Fruit fly (Drosophila melanogaster) ovary, adult (tissue): ENCODE data around the gene CG13482.
A peak's percentile ranks its signal among the peaks of the same experiment; 100 is the strongest.

Experiments used
- CG17801 ChIP-seq: fragments of 200-800 bp; optimal IDR thresholded peaks from 2 replicates; lab custom pipeline; 2019; ENCODE audit warnings: missing biosample characterization, mild to moderate bottlenecking, missing genetic modification characterization, moderate library complexity; ENCODE audit not compliant: partially characterized antibody

CG13482 gene

DNA sequence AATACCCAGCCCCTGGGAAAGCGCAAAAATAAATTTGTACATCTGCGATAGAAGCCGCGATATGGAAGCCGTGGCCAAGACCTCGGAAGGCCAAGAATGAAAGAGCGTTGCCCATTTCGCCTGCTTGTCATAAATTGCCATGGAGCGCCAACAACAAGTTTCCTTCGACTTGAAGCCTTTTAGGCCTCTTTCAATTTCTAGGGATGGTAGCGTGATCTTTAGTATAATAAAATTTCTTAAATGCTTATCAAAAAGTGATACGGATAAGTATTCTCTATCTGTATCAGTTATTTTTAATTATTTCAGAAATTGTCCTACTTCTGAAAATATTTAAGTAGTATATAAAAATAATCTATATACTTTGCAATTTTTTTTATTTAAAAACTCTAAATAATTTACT lies 3.4 kb downstream of the CG13482 start:
- TF ChIP-seq CG17801 (GFP tag; lab: Kevin White, UChicago): no peak

DNA sequence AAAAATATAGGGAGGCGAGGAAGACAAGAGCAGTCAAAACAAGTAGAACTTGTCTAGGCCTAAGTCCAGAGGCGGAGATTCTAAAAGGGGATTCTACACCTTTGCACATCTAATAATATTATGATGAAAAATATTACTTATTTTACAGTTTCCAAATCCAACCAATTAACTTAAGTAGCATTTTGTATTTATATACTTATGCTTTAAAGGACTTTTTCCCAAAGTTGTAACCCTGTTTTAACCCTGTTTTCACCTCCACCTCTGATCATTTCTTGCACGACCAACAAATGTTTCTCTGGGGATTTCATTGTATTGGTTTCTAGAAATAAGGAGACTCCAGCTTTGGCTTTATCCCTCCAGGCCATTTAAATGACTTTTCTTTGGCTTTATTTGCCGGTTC lies 6.7 kb downstream of the CG13482 start:
- TF ChIP-seq CG17801 (GFP tag; lab: Kevin White, UChicago): no peak

DNA sequence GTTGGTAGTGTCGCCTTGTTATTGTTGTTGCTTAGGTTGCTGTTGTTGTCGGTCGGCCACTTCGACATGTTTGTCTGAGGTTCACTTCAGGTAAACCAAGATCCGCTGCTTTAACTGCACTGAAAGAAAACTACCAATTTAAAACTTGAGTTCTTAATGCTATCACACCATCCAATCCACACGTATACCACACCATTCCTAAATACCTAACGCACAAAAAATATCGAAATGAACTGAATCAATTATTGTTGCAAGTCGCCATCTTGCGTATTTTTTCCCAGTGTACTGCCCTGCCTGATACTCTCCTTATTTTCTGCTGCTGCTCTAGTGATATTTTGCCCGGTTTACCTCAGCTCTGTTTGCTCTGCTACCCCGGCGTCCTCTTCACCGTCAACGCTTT lies 9.7 kb downstream of the CG13482 start:
- peak; percentile 77 for TF ChIP-seq CG17801 (GFP tag; lab: Kevin White, UChicago)

DNA sequence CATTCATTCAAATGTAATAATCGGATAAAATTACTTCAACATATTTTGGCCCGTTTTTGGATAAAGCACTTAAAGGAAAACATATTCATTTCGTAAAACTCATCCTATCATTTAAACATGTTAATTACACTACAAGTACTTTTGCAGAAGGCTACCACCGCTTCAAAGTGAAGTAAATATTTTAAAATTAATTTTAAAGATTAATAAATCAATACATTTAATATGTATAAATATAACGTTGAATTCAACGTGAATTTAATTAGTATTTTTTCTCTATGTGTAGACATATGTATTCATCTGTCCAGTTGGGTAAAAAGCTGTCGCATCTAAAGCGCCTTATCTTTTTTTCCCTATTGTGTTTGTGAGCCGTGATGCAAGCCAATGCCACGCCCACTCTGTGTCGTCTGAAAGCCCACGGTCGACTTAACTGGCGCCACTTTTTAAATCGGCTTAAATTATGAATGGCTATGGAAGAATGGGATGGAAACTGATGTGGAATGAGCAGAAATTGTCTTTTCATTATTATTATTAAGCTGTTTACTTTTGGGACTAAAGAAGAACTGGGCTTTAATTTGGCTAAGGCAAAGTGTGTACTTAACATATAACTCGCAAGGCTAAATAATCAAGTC lies 14.3 kb downstream of the CG13482 start:
- no peak for TF ChIP-seq CG17801 (GFP tag; lab: Kevin White, UChicago)

DNA sequence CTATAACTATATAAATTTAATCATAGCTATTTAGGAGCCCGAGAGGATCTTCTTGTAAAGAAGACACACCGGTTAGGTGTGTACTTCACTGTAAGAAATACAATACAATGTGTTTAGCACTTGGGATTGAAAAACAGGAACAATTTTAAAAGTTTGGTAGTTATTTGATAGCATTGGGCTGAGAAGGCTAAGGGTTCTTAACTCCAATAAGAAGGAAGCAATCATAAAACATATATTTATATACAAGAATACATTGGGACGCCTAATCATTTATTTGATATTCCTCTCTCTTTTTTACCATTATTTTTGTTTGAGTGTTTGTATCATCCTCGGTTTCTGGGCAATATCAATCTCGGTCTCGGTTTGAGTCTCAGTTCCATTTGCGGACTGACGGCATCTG lies 17.4 kb downstream of the CG13482 start:
- TF ChIP-seq CG17801 (GFP tag; lab: Kevin White, UChicago): no peak

DNA sequence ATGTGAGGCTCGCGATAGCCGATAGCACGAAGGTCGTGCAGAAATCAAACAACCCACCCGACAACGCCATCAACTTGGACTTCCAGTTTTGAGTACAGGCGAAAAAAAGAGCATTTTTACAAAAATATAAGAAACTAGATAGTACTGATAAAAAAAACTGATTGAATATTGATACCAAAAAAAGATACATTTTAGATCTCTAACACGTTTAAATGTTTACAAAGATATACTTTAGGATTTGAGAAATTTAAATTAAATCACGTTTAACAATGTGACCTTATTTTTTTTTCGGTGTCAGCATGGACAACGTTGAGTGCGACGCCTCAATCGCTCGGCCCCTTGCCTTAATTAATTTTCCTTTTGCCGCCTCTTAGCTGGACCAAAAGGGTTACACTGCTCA lies 21.1 kb downstream of the CG13482 start:
- TF ChIP-seq CG17801 (GFP tag; lab: Kevin White, UChicago): no peak

DNA sequence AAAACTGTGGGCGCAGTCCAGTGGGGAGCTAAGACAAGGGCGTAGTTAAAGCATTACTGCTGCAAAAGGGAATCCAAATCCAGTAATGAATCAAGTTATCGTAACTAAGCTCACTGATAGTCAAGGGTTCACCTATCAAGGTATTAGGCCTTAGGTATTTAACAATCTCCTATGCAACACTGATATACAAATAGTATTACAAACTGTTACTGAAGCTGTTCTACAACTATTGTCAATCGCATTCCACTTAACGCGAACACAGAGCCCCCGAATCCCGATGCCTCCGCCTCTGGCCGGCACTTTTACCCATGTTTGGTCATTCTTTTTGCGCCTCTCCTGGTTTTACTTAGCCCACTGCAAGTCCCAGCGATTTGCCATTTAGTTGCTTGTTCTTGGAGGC lies 21.7 kb downstream of the CG13482 start:
- no peak for TF ChIP-seq CG17801 (GFP tag; lab: Kevin White, UChicago)

DNA sequence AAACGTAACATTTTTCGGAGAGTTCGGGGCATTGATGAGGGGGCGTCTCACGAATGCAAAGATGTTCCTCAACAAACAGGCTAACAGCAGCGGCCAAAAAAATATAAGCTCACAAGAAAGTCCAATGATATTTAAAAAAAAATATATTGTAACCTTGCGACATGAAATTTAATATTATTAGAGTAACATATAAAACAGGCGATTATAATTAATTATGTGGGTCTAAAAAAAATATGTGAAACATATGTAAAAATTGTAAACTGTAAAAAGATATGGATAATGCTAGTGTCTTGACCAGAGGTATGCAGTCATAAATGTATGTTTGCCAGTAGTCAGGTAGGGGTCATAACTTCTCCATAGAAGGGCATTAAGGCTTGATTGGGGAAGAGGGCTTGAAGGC lies 24.0 kb downstream of the CG13482 start:
- TF ChIP-seq CG17801 (GFP tag; lab: Kevin White, UChicago): no peak

DNA sequence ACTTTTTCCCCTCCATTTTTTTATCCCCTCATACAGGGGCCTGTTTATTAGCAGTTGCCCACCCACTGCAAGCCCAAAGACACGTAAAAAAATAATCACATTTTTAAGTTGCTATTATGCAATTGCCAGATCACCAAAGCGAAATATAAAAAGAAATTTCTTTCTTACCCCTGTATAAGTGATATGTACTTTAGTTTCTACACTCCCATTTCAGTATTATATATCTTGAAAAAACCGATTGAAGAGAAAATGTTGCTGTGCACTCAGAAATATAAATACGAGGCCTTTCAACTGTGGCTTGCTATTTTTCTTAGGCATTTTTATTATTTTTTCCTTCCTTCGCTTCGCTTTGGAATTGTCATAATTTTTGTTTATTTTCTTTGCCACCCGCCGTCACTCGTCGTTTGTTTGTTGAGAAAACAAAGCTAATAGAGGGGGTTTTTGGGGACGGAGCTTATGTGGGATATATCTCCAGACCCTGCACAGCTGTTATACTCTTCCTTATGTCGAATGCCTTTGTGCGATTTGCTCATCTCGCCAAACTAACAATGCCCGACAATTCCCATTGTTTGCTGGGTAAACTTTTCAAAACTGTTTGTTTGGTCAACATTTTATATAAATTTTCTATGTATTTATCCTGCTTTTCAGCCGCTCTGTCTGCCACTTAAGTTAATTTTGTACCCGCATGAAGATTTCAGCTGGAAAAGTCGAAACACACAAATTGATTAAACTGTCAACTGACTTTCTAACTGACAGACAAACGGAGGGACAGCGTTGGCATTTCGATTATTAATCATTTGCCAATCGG lies 25.3 kb downstream of the CG13482 start:
- TF ChIP-seq CG17801 (GFP tag; lab: Kevin White, UChicago): no peak

DNA sequence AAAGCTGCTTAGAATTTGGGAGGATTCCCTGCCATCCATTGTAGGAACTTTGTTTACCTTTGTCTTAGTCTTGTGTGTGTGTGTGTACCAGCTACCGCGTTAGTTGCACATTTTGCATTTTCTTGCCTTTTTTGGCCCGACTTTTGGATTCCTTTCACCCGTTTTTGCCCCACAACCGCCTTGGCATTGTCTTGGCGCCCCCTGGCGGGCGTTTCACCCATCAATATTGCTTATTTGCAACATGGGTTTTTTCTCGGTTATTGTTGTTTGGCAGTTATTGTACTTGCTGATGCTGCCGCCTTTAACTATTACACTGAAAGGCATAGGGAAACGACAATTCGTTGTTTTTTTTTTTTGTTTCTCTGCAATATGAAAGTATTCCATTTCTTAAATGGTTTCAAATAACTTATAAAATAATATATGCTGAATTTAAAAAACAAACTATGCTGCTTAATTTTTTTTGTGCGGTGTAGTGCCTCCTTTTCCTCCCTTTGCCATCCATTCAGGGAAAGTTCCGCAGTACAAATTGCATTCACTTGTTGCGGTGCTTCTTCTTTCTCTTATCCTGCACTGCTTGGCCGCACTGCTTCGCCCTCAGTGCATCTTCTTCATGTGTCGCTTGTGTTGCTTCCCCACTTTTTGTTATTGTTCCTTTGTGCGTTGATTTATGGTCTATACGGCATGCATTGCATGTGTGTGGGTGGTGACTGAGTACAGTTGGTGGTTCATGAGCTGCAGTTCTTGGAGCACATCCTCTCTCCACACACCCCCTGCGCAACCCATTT lies 27.6 kb downstream of the CG13482 start:
- no peak for TF ChIP-seq CG17801 (GFP tag; lab: Kevin White, UChicago)

DNA sequence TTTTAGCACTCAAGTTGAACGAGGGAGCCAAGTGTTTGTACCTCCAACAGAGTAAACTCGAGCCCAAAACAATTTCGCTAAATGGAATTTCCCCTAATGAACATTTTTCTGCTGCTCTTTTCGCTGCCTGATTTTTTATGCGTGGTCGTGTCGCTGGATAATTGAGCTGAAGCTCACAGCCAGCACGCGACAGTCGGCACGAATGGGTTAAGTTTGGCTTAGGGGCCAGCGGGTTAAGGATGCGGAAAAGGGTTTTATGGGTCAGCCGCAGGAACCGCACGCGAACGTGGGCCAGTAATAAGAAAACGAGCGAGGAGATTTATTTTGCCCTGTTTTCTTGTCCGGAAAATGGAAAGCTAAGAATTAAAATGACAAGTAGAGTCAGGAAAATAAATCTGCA lies 29.8 kb downstream of the CG13482 start:
- TF ChIP-seq CG17801 (GFP tag; lab: Kevin White, UChicago): no peak

DNA sequence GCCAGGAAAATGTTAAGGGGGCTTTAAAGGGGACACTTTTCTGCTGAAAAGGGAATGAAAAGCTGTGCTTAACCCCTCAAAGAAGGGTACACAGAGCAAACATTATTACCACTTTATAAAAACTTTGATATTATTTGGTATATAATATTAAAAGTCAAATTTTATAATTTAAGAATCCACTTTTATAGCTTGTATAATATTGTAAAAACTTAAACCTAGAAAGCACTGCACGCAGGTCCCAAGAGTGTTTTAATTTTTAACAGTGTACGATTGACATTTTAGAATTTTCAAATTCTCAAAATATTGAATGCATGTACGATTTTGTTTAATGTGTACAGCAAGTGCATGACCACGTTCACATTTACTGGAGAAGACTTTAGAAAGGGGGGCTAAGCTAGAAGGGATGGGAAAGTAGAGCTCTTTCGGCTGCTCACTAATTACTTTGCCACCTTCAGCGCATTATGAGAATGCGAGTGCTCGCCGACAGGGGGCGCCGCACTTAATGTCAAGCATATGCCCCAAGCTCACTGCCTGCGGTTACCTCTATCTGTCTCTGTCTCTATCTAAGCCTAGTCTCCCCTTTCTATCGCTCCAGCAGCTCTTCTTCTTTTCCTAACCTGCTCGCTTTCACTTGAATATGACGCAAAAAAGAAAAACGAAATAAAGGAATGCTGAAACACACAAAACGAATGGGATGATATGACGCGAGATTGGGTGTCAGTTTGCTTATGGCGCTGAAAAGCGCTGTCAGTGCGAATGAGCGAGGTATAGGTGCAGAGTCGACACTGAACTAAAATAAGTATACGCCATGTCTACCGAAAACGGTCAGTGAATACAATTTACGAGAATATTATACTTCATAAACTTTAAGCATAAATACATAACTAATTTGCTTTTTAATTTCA lies 30.9 kb downstream of the CG13482 start:
- TF ChIP-seq CG17801 (GFP tag; lab: Kevin White, UChicago): no peak

DNA sequence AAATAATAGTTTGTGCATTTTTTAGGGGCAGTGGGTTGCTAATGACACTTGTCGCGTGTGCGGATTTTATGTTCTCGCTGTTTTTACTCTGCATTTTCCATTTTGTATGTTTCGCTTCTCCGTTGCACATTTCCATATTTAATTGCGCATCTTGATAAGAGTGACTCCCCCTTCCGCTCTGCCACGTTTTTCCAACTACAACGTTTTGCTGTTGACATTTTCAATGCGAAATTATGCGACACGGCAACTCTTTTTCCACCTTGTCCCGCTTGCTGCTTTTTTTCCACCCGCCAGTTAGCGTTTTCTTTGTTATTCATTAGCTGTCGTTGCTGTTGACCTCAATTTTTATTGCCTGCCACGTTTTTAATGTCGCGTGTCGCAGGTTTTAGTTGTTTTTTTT lies 32.9 kb downstream of the CG13482 start:
- TF ChIP-seq CG17801 (GFP tag; lab: Kevin White, UChicago): no peak

DNA sequence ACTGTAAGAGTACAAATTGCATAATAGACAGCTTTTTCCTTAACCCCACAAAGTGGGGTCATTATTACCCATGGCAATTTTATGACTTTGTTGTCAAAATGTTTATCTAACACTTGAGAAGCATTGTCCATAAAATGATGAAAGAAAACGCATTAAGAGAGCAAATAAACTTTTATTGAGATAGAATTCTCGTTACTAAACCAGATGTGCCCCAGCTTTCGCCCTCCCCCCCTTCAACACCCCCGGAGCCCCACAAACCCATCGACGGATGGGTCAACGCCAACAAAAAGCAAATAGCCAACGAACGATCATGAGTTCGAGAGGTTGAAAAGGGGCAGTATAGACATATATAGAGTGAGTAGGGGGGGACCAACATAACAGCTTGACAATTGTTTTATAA lies 33.5 kb downstream of the CG13482 start:
- no peak for TF ChIP-seq CG17801 (GFP tag; lab: Kevin White, UChicago)
